Worm (Caenorhabditis elegans) whole organism, mixed stage, embryonic: ENCODE data around the gene phat-6.

ENCODE experiments used
- M03D4.4 ChIP-seq: sonication (generic microtip); optimal IDR thresholded peaks from 2 replicates; lab custom pipeline; 2017; ENCODE audit warnings: mild to moderate bottlenecking, missing genetic modification characterization, missing compliant biosample characterization
- ces-1 ChIP-seq: fragments of 150-350 bp; optimal IDR thresholded peaks from 2 replicates; lab custom pipeline; 2014; ENCODE audit warnings: missing biosample characterization, missing genetic modification reagents, missing genetic modification characterization
- cnd-1 ChIP-seq: fragments of 200-800 bp; sonication (Bioruptor generic); optimal IDR thresholded peaks from 2 replicates; lab custom pipeline; 2018; ENCODE audit warnings: mild to moderate bottlenecking, missing genetic modification characterization, missing compliant biosample characterization
- lin-13 ChIP-seq: fragments of 150-350 bp; optimal IDR thresholded peaks from 2 replicates; lab custom pipeline; 2014; ENCODE audit warnings: missing biosample characterization, missing genetic modification characterization
- lin-32 ChIP-seq: fragments of 200-800 bp; sonication (Bioruptor generic); optimal IDR thresholded peaks from 2 replicates; lab custom pipeline; 2018; ENCODE audit warnings: mild to moderate bottlenecking, missing genetic modification characterization, missing compliant biosample characterization
- mab-5 ChIP-seq: fragments of 150-350 bp; optimal IDR thresholded peaks from 2 replicates; lab custom pipeline; 2014; ENCODE audit warnings: missing biosample characterization, missing genetic modification characterization
- nhr-12 ChIP-seq: fragments of 150-350 bp; optimal IDR thresholded peaks from 2 replicates; lab custom pipeline; 2014; ENCODE audit warnings: missing biosample characterization, missing genetic modification characterization
- nhr-237 ChIP-seq: fragments of 150-350 bp; optimal IDR thresholded peaks from 2 replicates; lab custom pipeline; 2014; ENCODE audit warnings: missing biosample characterization, missing genetic modification characterization
- nhr-28 ChIP-seq: fragments of 150-350 bp; optimal IDR thresholded peaks from 2 replicates; lab custom pipeline; 2014; ENCODE audit warnings: missing biosample characterization, missing genetic modification characterization
- nhr-76 ChIP-seq: sonication (generic microtip); optimal IDR thresholded peaks from 2 replicates; lab custom pipeline; 2017; ENCODE audit warnings: missing biosample characterization, missing genetic modification characterization
- pha-4 ChIP-seq: fragments of 150-350 bp; optimal IDR thresholded peaks from 2 replicates; lab custom pipeline; 2018; ENCODE audit warnings: missing biosample characterization, missing genetic modification reagents, missing genetic modification characterization
- snpc-4 ChIP-seq: fragments of 150-350 bp; optimal IDR thresholded peaks from 2 replicates; lab custom pipeline; 2014; ENCODE audit warnings: missing biosample characterization, missing genetic modification characterization

DNA sequence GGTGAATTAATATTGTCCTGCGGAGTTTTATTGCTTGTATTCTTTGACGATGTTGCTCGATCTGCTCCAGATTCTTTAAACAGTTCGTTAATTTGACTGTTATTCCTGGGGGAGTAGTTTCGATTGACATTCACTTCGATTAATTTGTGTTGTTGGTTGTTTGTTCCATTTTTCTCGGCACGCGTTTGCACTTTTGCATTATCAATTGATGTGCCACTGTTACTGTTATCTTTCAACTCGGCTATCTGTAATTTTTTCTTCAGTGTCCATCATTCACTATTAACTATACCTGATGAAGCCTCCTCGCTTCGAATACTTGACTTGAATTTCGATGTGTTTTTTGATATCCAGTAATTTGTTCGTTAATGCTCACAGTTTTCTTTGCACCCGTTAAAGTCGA is 35.0 kb upstream of the phat-6 start:
- no peak for TF ChIP-seq cnd-1
- TF ChIP-seq ces-1 (GFP tag; lab: Kevin White, UChicago), result no peak
- TF ChIP-seq snpc-4, result no peak
- no peak for TF ChIP-seq M03D4.4 (tag; lab: Kevin White, UChicago)
- TF ChIP-seq nhr-28 (tag; lab: Kevin White, UChicago), result no peak
- TF ChIP-seq nhr-76 (tag; lab: Kevin White, UChicago), result no peak
- TF ChIP-seq nhr-237, result no peak
- no peak for TF ChIP-seq lin-13 (tag; lab: Kevin White, UChicago)
- no peak for TF ChIP-seq pha-4 (tag; lab: Kevin White, UChicago)
- TF ChIP-seq mab-5 (tag; lab: Kevin White, UChicago), result no peak
- TF ChIP-seq nhr-12 (tag; lab: Kevin White, UChicago), result no peak
- TF ChIP-seq lin-32 (GFP tag; lab: Kevin White, UChicago), result no peak
